Worm (Caenorhabditis elegans) whole organism, mixed stage, embryonic: ENCODE measurements around the gene daf-6.
A peak's percentile ranks its signal among the peaks of the same experiment; 100 is the strongest.

Source experiments
- M03D4.4 ChIP-seq: sonication (generic microtip); optimal IDR thresholded peaks from 2 replicates; lab custom pipeline; 2017; ENCODE audit warnings: mild to moderate bottlenecking, missing genetic modification characterization, missing compliant biosample characterization
- bed-3 ChIP-seq: fragments of 200-800 bp; sonication (Bioruptor generic); optimal IDR thresholded peaks from 3 replicates; lab custom pipeline; 2018; ENCODE audit warnings: mild to moderate bottlenecking, missing genetic modification characterization, moderate library complexity, missing compliant biosample characterization
- blmp-1 ChIP-seq: fragments of 150-350 bp; optimal IDR thresholded peaks from 2 replicates; lab custom pipeline; 2014; ENCODE audit warnings: missing biosample characterization, missing genetic modification characterization
- ceh-43 ChIP-seq: fragments of 200-800 bp; sonication (Bioruptor generic); optimal IDR thresholded peaks from 2 replicates; lab custom pipeline; 2018; ENCODE audit warnings: mild to moderate bottlenecking, missing genetic modification characterization, moderate library complexity, missing compliant biosample characterization
- ceh-83 ChIP-seq: fragments of 200-800 bp; sonication (Bioruptor generic); optimal IDR thresholded peaks from 2 replicates; lab custom pipeline; 2018; ENCODE audit warnings: mild to moderate bottlenecking, missing genetic modification characterization, missing compliant biosample characterization
- ces-1 ChIP-seq: fragments of 150-350 bp; optimal IDR thresholded peaks from 2 replicates; lab custom pipeline; 2014; ENCODE audit warnings: missing biosample characterization, missing genetic modification reagents, missing genetic modification characterization
- cnd-1 ChIP-seq: fragments of 200-800 bp; sonication (Bioruptor generic); optimal IDR thresholded peaks from 2 replicates; lab custom pipeline; 2018; ENCODE audit warnings: mild to moderate bottlenecking, missing genetic modification characterization, missing compliant biosample characterization
- drap-1 ChIP-seq: fragments of 200-800 bp; sonication (Bioruptor generic); optimal IDR thresholded peaks from 3 replicates; lab custom pipeline; 2018; ENCODE audit warnings: mild to moderate bottlenecking, missing genetic modification characterization, missing compliant biosample characterization
- elt-1 ChIP-seq: sonication (generic microtip); optimal IDR thresholded peaks from 2 replicates; lab custom pipeline; 2017; ENCODE audit warnings: missing genetic modification characterization, mild to moderate bottlenecking, missing compliant biosample characterization, antibody characterized with exemption, moderate library complexity, borderline replicate concordance; ENCODE audit not compliant: insufficient read depth
- elt-3 ChIP-seq: fragments of 150-350 bp; optimal IDR thresholded peaks from 2 replicates; lab custom pipeline; 2014; ENCODE audit warnings: missing biosample characterization, missing genetic modification characterization
- flh-1 ChIP-seq: fragments of 200-800 bp; sonication (Bioruptor generic); optimal IDR thresholded peaks from 2 replicates; lab custom pipeline; 2018; ENCODE audit warnings: mild to moderate bottlenecking, missing genetic modification characterization, moderate library complexity, missing compliant biosample characterization
- ham-2 ChIP-seq: fragments of 200-800 bp; sonication (Bioruptor generic); optimal IDR thresholded peaks from 2 replicates; lab custom pipeline; 2018; ENCODE audit warnings: mild to moderate bottlenecking, missing genetic modification characterization, missing compliant biosample characterization
- hlh-1 ChIP-seq: fragments of 150-350 bp; optimal IDR thresholded peaks from 2 replicates; lab custom pipeline; 2014; ENCODE audit warnings: missing biosample characterization, missing genetic modification reagents, missing genetic modification characterization
- lin-13 ChIP-seq: fragments of 150-350 bp; optimal IDR thresholded peaks from 2 replicates; lab custom pipeline; 2014; ENCODE audit warnings: missing biosample characterization, missing genetic modification characterization
- lin-32 ChIP-seq: fragments of 200-800 bp; sonication (Bioruptor generic); optimal IDR thresholded peaks from 2 replicates; lab custom pipeline; 2018; ENCODE audit warnings: mild to moderate bottlenecking, missing genetic modification characterization, missing compliant biosample characterization
- lsy-2 ChIP-seq: fragments of 150-350 bp; optimal IDR thresholded peaks from 2 replicates; lab custom pipeline; 2014; ENCODE audit warnings: missing biosample characterization, missing genetic modification characterization
- mab-5 ChIP-seq: fragments of 150-350 bp; optimal IDR thresholded peaks from 2 replicates; lab custom pipeline; 2014; ENCODE audit warnings: missing biosample characterization, missing genetic modification characterization
- mls-2 ChIP-seq: sonication (generic microtip); optimal IDR thresholded peaks from 2 replicates; lab custom pipeline; 2016; ENCODE audit warnings: mild to moderate bottlenecking, missing genetic modification characterization, moderate library complexity, missing compliant biosample characterization
- nhr-12 ChIP-seq: fragments of 150-350 bp; optimal IDR thresholded peaks from 2 replicates; lab custom pipeline; 2014; ENCODE audit warnings: missing biosample characterization, missing genetic modification characterization
- nhr-2 ChIP-seq: fragments of 150-350 bp; optimal IDR thresholded peaks from 2 replicates; lab custom pipeline; 2014; ENCODE audit warnings: missing biosample characterization, missing genetic modification characterization
- nhr-237 ChIP-seq: fragments of 150-350 bp; optimal IDR thresholded peaks from 2 replicates; lab custom pipeline; 2014; ENCODE audit warnings: missing biosample characterization, missing genetic modification characterization
- nhr-76 ChIP-seq: sonication (generic microtip); optimal IDR thresholded peaks from 2 replicates; lab custom pipeline; 2017; ENCODE audit warnings: missing biosample characterization, missing genetic modification characterization
- pha-4 ChIP-seq: fragments of 150-350 bp; optimal IDR thresholded peaks from 2 replicates; lab custom pipeline; 2018; ENCODE audit warnings: missing biosample characterization, missing genetic modification reagents, missing genetic modification characterization
- sem-2 ChIP-seq: fragments of 200-800 bp; sonication (Bioruptor generic); optimal IDR thresholded peaks from 2 replicates; lab custom pipeline; 2018; ENCODE audit warnings: mild to moderate bottlenecking, missing genetic modification characterization, missing compliant biosample characterization
- snpc-4 ChIP-seq: fragments of 150-350 bp; optimal IDR thresholded peaks from 2 replicates; lab custom pipeline; 2014; ENCODE audit warnings: missing biosample characterization, missing genetic modification characterization
- sptf-1 ChIP-seq: sonication (generic microtip); optimal IDR thresholded peaks from 2 replicates; lab custom pipeline; 2017; ENCODE audit warnings: mild to moderate bottlenecking, missing genetic modification characterization, moderate library complexity, missing compliant biosample characterization
- tbx-8 ChIP-seq: fragments of 200-800 bp; sonication (Bioruptor generic); optimal IDR thresholded peaks from 2 replicates; lab custom pipeline; 2018; ENCODE audit warnings: mild to moderate bottlenecking, missing genetic modification characterization, moderate library complexity, missing compliant biosample characterization
- unc-120 ChIP-seq: sonication (generic microtip); optimal IDR thresholded peaks from 2 replicates; lab custom pipeline; 2017; ENCODE audit warnings: missing genetic modification characterization, missing compliant biosample characterization; ENCODE audit not compliant: poor library complexity, severe bottlenecking
- unc-62 ChIP-seq: fragments of 150-350 bp; optimal IDR thresholded peaks from 2 replicates; lab custom pipeline; 2014; ENCODE audit warnings: missing biosample characterization, missing genetic modification reagents, missing genetic modification characterization
- ztf-11 ChIP-seq: fragments of 150-350 bp; optimal IDR thresholded peaks from 2 replicates; lab custom pipeline; 2014; ENCODE audit warnings: missing biosample characterization, missing genetic modification characterization

Gene daf-6

DNA sequence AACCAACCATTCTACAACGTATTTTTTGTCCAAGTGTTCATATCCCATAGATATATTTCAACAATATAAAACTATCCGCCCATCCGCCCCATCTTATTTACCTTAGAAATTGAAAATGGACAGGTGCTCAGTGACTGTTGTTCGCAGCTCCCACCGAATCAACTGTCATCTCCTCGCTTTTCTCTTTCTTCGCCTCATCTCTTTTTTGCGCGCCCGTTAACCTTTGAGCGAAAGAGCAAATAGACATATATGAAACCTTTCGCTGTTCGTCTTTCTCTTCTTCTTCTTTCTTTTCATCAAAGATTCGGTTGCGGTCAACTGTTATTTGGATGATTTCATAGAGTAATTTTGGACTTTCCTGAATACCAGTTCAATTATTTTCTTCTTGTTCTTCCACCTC, 12.6 kb upstream of the daf-6 start, which contains the start of gene sssh-1:
Gene sssh-1 (plus strand): TSS at position 301 of the 400 bp plus-strand sequence.
- no peak for TF ChIP-seq hlh-1 (tag; lab: Kevin White, UChicago)
- TF ChIP-seq unc-62 = no peak
- no peak for TF ChIP-seq unc-120 (tag; lab: Kevin White, UChicago)
- no peak for TF ChIP-seq flh-1 (GFP tag; lab: Kevin White, UChicago)
- no peak for TF ChIP-seq sem-2
- no peak for TF ChIP-seq ceh-83 (GFP tag; lab: Kevin White, UChicago)
- no peak for TF ChIP-seq elt-3 (tag; lab: Kevin White, UChicago)
- no peak for TF ChIP-seq blmp-1 (tag; lab: Kevin White, UChicago)
- no peak for TF ChIP-seq nhr-12 (tag; lab: Kevin White, UChicago)
- TF ChIP-seq ham-2 (GFP tag; lab: Kevin White, UChicago) = no peak
- no peak for TF ChIP-seq nhr-2
- TF ChIP-seq drap-1 = no peak
- TF ChIP-seq, all 35 proteins: peak for 0

DNA sequence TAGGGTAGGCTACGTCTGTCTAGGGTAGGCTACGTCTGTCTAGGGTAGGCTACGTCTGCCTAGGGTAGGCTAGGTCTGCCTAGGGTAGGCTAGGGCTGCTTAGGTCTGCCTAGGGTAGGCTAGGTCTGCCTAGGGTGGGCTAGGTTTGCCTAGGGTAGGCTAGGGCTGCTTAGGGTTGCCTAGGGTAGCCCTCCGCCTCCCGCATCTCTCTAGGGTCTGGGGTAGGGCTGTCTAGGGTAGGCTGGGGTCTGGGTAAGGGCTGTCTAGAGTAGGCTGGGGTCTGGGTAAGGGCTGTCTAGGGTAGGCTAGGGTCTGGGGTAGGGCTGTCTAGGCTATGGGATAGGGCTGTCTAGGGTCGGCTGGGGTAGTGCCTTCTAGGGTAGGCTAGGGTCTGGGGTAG, 10.6 kb upstream of the daf-6 start:
- no peak for TF ChIP-seq ham-2 (GFP tag; lab: Kevin White, UChicago)
- no peak for TF ChIP-seq mls-2
- TF ChIP-seq snpc-4 (tag; lab: Kevin White, UChicago) = no peak
- peak; percentile 41 for TF ChIP-seq ceh-83 (GFP tag; lab: Kevin White, UChicago)
- TF ChIP-seq sptf-1 = no peak
- TF ChIP-seq nhr-237 (tag; lab: Kevin White, UChicago) = no peak
- no peak for TF ChIP-seq hlh-1 (tag; lab: Kevin White, UChicago)

DNA sequence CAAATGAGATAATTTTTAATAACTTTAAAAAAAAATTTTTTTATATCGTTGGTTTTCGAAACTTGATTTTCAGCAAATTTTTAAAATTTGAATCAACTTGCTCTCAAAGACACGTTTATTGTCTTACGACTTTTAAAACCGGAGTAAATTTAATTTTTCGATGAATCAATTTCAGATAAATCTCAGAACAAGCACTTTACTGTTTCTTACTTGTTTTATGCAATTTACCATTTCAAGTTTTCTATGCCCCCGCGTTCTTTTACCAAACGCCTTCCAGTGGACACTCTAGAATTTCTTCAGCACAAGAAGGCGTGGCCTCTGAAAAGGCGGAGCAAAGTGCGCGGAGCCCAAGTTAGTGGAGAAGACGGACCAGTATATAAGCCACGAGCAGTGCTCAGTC, 7.2 kb upstream of the daf-6 start, which contains the start of gene flp-8:
Gene flp-8 (plus strand): TSS at position 301 of the 400 bp plus-strand sequence.
- TF ChIP-seq nhr-76 (tag; lab: Kevin White, UChicago) (no peak), flh-1 (GFP tag; lab: Kevin White, UChicago) (no peak), elt-1 (no peak), sem-2 (no peak), pha-4 (tag; lab: Kevin White, UChicago) (no peak), drap-1 (no peak), mab-5 (tag; lab: Kevin White, UChicago) (no peak), M03D4.4 (tag; lab: Kevin White, UChicago) (no peak), lsy-2 (tag; lab: Kevin White, UChicago) (no peak), lin-13 (tag; lab: Kevin White, UChicago) (no peak), lin-32 (no peak), ham-2 (GFP tag; lab: Kevin White, UChicago) (no peak), nhr-2 (no peak), ces-1 (GFP tag; lab: Kevin White, UChicago) (no peak), nhr-237 (tag; lab: Kevin White, UChicago) (no peak), bed-3 (GFP tag; lab: Kevin White, UChicago) (no peak)
- TF ChIP-seq, all 35 proteins: peak for 0

DNA sequence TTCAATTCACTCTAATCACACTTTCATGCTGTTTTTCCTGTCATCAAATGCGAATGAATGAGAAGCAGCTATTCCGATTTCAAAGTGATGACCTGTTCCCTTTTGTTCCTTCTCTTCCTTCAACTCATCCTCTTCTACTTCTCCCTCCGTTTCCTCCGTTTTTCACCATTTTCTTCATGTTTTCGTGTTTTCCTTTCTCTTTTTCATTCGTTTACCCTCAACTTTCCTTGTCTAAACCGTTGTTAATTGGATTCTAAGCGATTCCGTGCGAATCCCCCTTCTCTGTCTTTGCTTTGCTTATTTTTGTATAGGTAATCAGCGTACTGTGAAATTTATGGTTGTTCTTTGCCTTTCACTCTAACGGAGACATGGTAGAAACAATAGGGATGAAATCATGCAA, 2.4 kb upstream of the daf-6 start:
- TF ChIP-seq sptf-1 (peak; percentile 32), flh-1 (GFP tag; lab: Kevin White, UChicago) (no peak)

DNA sequence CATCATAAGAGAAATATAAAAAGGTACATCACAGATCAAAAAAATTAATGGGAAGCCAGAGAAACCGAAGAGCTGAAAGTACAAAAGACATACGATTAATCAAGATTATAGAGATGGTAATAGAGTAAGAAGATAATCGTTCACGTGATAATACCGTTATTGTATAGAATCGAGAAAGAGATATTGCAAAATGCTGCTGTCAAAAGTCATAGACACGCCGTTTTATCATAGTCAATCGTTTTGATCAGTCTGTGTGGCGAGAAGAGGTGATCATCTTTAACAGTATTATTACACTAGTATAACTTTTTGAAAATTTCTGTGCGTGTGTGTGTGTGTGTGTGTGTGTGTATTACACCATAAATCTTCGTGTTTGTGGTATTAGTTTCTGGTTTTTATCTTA, 6.1 kb downstream of the daf-6 start:
- no peak for TF ChIP-seq lin-32
- no peak for TF ChIP-seq unc-62
- TF ChIP-seq ztf-11 = no peak
- TF ChIP-seq mls-2 = no peak
- no peak for TF ChIP-seq nhr-76 (tag; lab: Kevin White, UChicago)
- TF ChIP-seq hlh-1 (tag; lab: Kevin White, UChicago) = no peak
- TF ChIP-seq lin-13 (tag; lab: Kevin White, UChicago) = no peak
- TF ChIP-seq mab-5 (tag; lab: Kevin White, UChicago) = no peak
- TF ChIP-seq tbx-8 (GFP tag; lab: Kevin White, UChicago) = no peak
- TF ChIP-seq cnd-1 = no peak
- TF ChIP-seq snpc-4 (tag; lab: Kevin White, UChicago) = no peak
- no peak for TF ChIP-seq flh-1 (GFP tag; lab: Kevin White, UChicago)
- no peak for TF ChIP-seq ceh-43 (GFP tag; lab: Kevin White, UChicago)
- TF ChIP-seq blmp-1 (tag; lab: Kevin White, UChicago) = no peak
- no peak for TF ChIP-seq elt-3 (tag; lab: Kevin White, UChicago)
- no peak for TF ChIP-seq nhr-2
- no peak for TF ChIP-seq nhr-12 (tag; lab: Kevin White, UChicago)
